Worm (Caenorhabditis elegans): ENCODE results near the gene lin-33.

- no peak for TF ChIP-seq him-1 (tag; optimal IDR thresholded peaks at IDR 0.05)
- TF ChIP-seq W03F9.2 (tag; optimal IDR thresholded peaks at IDR 0.05), result no peak
Measured at ce11 chrIV:5939908-5940307, 9.5 kb downstream of the lin-33 start.

Data from whole organism, L4/young adult.